Fruit fly (Drosophila melanogaster) whole organism, embryonic: ENCODE measurements around the gene Ir68b.

Source experiments
- Antp ChIP-seq: fragments of 200-800 bp; sonication (Bioruptor generic); optimal IDR thresholded peaks from 3 replicates; lab custom pipeline; 2016; ENCODE audit warnings: missing biosample characterization, missing genetic modification characterization
- Atf6 ChIP-seq: fragments of 200-800 bp; sonication (Bioruptor generic); IDR thresholded peaks from 2 replicates; pipeline ENCODE4 v1.3.6; 2022; ENCODE audit warnings: missing biosample characterization, missing genetic modification characterization
- Awh ChIP-seq: fragments of 200-800 bp; sonication (Bioruptor generic); IDR thresholded peaks from 2 replicates; pipeline ENCODE4, ENCODE4 v1.3.6; 2022; ENCODE audit warnings: missing biosample characterization, missing genetic modification characterization
- B-H1 ChIP-seq: fragments of 200-800 bp; sonication (Bioruptor generic); IDR thresholded peaks from 3 replicates; pipeline ENCODE4 v1.3.6; 2022; ENCODE audit warnings: missing biosample characterization, missing genetic modification characterization
- CG10979 ChIP-seq: fragments of 200-800 bp; sonication (Bioruptor generic); optimal IDR thresholded peaks from 2 replicates; lab custom pipeline; 2018; ENCODE audit warnings: missing biosample characterization, mild to moderate bottlenecking, missing genetic modification characterization, moderate library complexity
- CG12104 ChIP-seq: fragments of 200-800 bp; sonication (Bioruptor generic); optimal IDR thresholded peaks from 3 replicates; lab custom pipeline; 2016; ENCODE audit warnings: missing biosample characterization, missing genetic modification characterization
- CG12769 ChIP-seq: fragments of 200-800 bp; sonication (Bioruptor generic); optimal IDR thresholded peaks from 2 replicates; lab custom pipeline; 2019; ENCODE audit warnings: missing biosample characterization, mild to moderate bottlenecking, missing genetic modification characterization, moderate library complexity
- CG12942 ChIP-seq: fragments of 200-800 bp; sonication (Bioruptor generic); optimal IDR thresholded peaks from 3 replicates; lab custom pipeline; 2016; ENCODE audit warnings: missing biosample characterization, missing genetic modification characterization
- CG15011 ChIP-seq: fragments of 200-800 bp; sonication (Bioruptor generic); optimal IDR thresholded peaks from 3 replicates; lab custom pipeline; 2018; ENCODE audit warnings: missing biosample characterization, mild to moderate bottlenecking, missing genetic modification characterization
- CG16779 ChIP-seq: fragments of 200-800 bp; sonication (Bioruptor generic); IDR thresholded peaks from 2 replicates; pipeline ENCODE4 v1.3.6; 2022; ENCODE audit warnings: missing biosample characterization, missing genetic modification characterization
- CG17568 ChIP-seq: fragments of 200-800 bp; sonication (Bioruptor generic); optimal IDR thresholded peaks from 2 replicates; lab custom pipeline; 2018; ENCODE audit warnings: missing biosample characterization, mild to moderate bottlenecking, missing genetic modification characterization, moderate library complexity
- CG18011 ChIP-seq: fragments of 200-800 bp; sonication (Bioruptor generic); optimal IDR thresholded peaks from 2 replicates; lab custom pipeline; 2017; ENCODE audit warnings: missing biosample characterization, missing genetic modification characterization, mild to moderate bottlenecking, moderate library complexity, missing genotype
- CG1832 ChIP-seq: fragments of 200-800 bp; sonication (Bioruptor generic); optimal IDR thresholded peaks from 2 replicates; lab custom pipeline; 2017; ENCODE audit warnings: missing biosample characterization, mild to moderate bottlenecking, missing genetic modification characterization, inconsistent platforms
- CG2120 ChIP-seq: fragments of 200-800 bp; sonication (Bioruptor generic); optimal IDR thresholded peaks from 3 replicates; lab custom pipeline; 2016; ENCODE audit warnings: missing biosample characterization, missing genetic modification characterization
- CG2199 ChIP-seq: fragments of 200-800 bp; sonication (Bioruptor generic); IDR thresholded peaks from 3 replicates; pipeline ENCODE4 v1.3.6; 2022; ENCODE audit warnings: missing biosample characterization, missing genetic modification characterization
- CG2875 ChIP-seq: fragments of 200-800 bp; sonication (Bioruptor generic); optimal IDR thresholded peaks from 2 replicates; lab custom pipeline; 2017; ENCODE audit warnings: missing biosample characterization, mild to moderate bottlenecking, missing genetic modification characterization, missing genetic modification reagents
- CG6254 ChIP-seq: fragments of 200-800 bp; sonication (Bioruptor generic); optimal IDR thresholded peaks from 3 replicates; lab custom pipeline; 2017; ENCODE audit warnings: mild to moderate bottlenecking, missing biosample characterization, missing genetic modification reagents, missing genetic modification characterization
- CG6272 ChIP-seq: fragments of 200-800 bp; sonication (Bioruptor generic); IDR thresholded peaks from 2 replicates; pipeline ENCODE4 v1.3.6; 2022; ENCODE audit warnings: missing biosample characterization, missing genetic modification characterization
- CG6683 ChIP-seq: fragments of 200-800 bp; sonication (Bioruptor generic); optimal IDR thresholded peaks from 2 replicates; lab custom pipeline; 2017; ENCODE audit warnings: missing biosample characterization, mild to moderate bottlenecking, missing genetic modification characterization, missing genetic modification reagents
- CG8765 ChIP-seq: fragments of 200-800 bp; sonication (Bioruptor generic); IDR thresholded peaks from 2 replicates; pipeline ENCODE4 v1.3.6; 2022; ENCODE audit warnings: missing biosample characterization, missing genetic modification characterization
- CG9437 ChIP-seq: fragments of 200-800 bp; sonication (Bioruptor generic); optimal IDR thresholded peaks from 2 replicates; lab custom pipeline; 2018; ENCODE audit warnings: missing biosample characterization, mild to moderate bottlenecking, missing genetic modification characterization
- CG9876 ChIP-seq: fragments of 200-800 bp; sonication (Bioruptor generic); optimal IDR thresholded peaks from 2 replicates; lab custom pipeline; 2016; ENCODE audit warnings: missing biosample characterization, missing genetic modification characterization
- Deaf1 ChIP-seq: fragments of 200-800 bp; optimal IDR thresholded peaks from 3 replicates; lab custom pipeline; 2019; ENCODE audit warnings: missing biosample characterization, mild to moderate bottlenecking, missing genetic modification characterization, moderate library complexity
- Dref ChIP-seq: fragments of 200-800 bp; sonication (Bioruptor generic); IDR thresholded peaks from 2 replicates; pipeline ENCODE4 v1.3.6; 2022; ENCODE audit warnings: missing biosample characterization, missing genetic modification characterization
- Ets65A ChIP-seq: fragments of 200-800 bp; sonication (Bioruptor generic); peaks from one replicate; lab custom pipeline; 2016; ENCODE audit warnings: missing biosample characterization, missing genetic modification characterization
- GATAe ChIP-seq: fragments of 200-800 bp; sonication (Bioruptor generic); conservative IDR thresholded peaks from 2 replicates; pipeline ENCODE4 v1.3.6; 2022; ENCODE audit warnings: missing biosample characterization, missing genetic modification characterization
- Lhr ChIP-seq: fragments of 200-800 bp; sonication (Bioruptor generic); optimal IDR thresholded peaks from 3 replicates; lab custom pipeline; 2017; ENCODE audit warnings: mild to moderate bottlenecking, missing biosample characterization, missing genetic modification reagents, missing genetic modification characterization
- Meics ChIP-seq: fragments of 200-800 bp; sonication (Bioruptor generic); optimal IDR thresholded peaks from 2 replicates; lab custom pipeline; 2017; ENCODE audit warnings: missing biosample characterization, mild to moderate bottlenecking, missing genetic modification characterization
- Sox100B ChIP-seq: fragments of 200-800 bp; sonication (Bioruptor generic); optimal IDR thresholded peaks from 3 replicates; lab custom pipeline; 2018; ENCODE audit warnings: missing biosample characterization, mild to moderate bottlenecking, missing genetic modification characterization
- Sox102F ChIP-seq: fragments of 200-800 bp; sonication (Bioruptor generic); optimal IDR thresholded peaks from 2 replicates; lab custom pipeline; 2018; ENCODE audit warnings: missing biosample characterization, mild to moderate bottlenecking, missing genetic modification characterization, moderate library complexity
- Sry-δ ChIP-seq: fragments of 200-800 bp; sonication (Bioruptor generic); optimal IDR thresholded peaks from 2 replicates; lab custom pipeline; 2016; ENCODE audit warnings: missing biosample characterization, missing genetic modification characterization
- Tbp ChIP-seq: fragments of >200 bp; optimal IDR thresholded peaks from 2 replicates; lab custom pipeline; 2018; ENCODE audit warnings: missing biosample characterization, missing genetic modification characterization
- amos ChIP-seq: fragments of 200-800 bp; sonication (Bioruptor generic); IDR thresholded peaks from 2 replicates; pipeline ENCODE4 v1.3.6; 2022; ENCODE audit warnings: missing biosample characterization, missing genetic modification characterization; ENCODE audit not compliant: partially characterized antibody
- ci ChIP-seq: fragments of 200-800 bp; sonication (Bioruptor generic); IDR thresholded peaks from 3 replicates; pipeline ENCODE4 v1.3.6; 2022; ENCODE audit warnings: missing biosample characterization, missing genetic modification characterization
- crp ChIP-seq, 2 experiments: fragments of 200-800 bp; sonication (Bioruptor generic); optimal IDR thresholded peaks; 2 replicates in 1 of 2; 3 replicates in 1 of 2; lab custom pipeline; 2017; ENCODE audit warnings: missing biosample characterization in 2 of 2, missing genetic modification characterization in 2 of 2, mild to moderate bottlenecking in 1 of 2, moderate library complexity in 1 of 2
- dysf ChIP-seq: fragments of 200-800 bp; sonication (Bioruptor generic); IDR thresholded peaks from 3 replicates; pipeline ENCODE4 v1.3.6; 2022; ENCODE audit warnings: missing biosample characterization, missing genetic modification characterization
- en ChIP-seq: fragments of 200-800 bp; sonication (Bioruptor generic); optimal IDR thresholded peaks from 2 replicates; lab custom pipeline; 2016; ENCODE audit warnings: missing biosample characterization, missing genetic modification characterization
- ftz-f1 ChIP-seq: fragments of 200-800 bp; sonication (Bioruptor generic); optimal IDR thresholded peaks from 2 replicates; lab custom pipeline; 2016; ENCODE audit warnings: missing biosample characterization, missing genetic modification characterization
- gem ChIP-seq: fragments of 200-800 bp; sonication (Bioruptor generic); optimal IDR thresholded peaks from 2 replicates; lab custom pipeline; 2019; ENCODE audit warnings: missing biosample characterization, mild to moderate bottlenecking, missing genetic modification characterization, moderate library complexity
- grau ChIP-seq: fragments of 200-800 bp; optimal IDR thresholded peaks from 3 replicates; lab custom pipeline; 2019; ENCODE audit warnings: missing biosample characterization, mild to moderate bottlenecking, missing genetic modification characterization, moderate library complexity
- gro ChIP-seq: fragments of 200-800 bp; sonication (Bioruptor generic); optimal IDR thresholded peaks from 2 replicates; lab custom pipeline; 2016; ENCODE audit warnings: missing biosample characterization, missing genetic modification characterization
- gsb ChIP-seq: fragments of 200-800 bp; sonication (Bioruptor generic); IDR thresholded peaks from 2 replicates; pipeline ENCODE4 v1.3.6; 2022; ENCODE audit warnings: missing biosample characterization, missing genetic modification characterization
- insv ChIP-seq, 2 experiments: fragments of 200-800 bp; sonication (Bioruptor generic); optimal IDR thresholded peaks; 3 replicates each; lab custom pipeline; 2016 to 2018; ENCODE audit warnings: missing biosample characterization in 2 of 2, missing genetic modification characterization in 2 of 2
- kah ChIP-seq: fragments of 200-800 bp; sonication (Bioruptor generic); optimal IDR thresholded peaks from 2 replicates; lab custom pipeline; 2018; ENCODE audit warnings: missing biosample characterization, mild to moderate bottlenecking, missing genetic modification characterization
- lola ChIP-seq, 3 experiments: fragments of >200 bp in 2 of 3; fragments of 200-800 bp in 1 of 3; sonication (Bioruptor generic) in 1 of 3; optimal IDR thresholded peaks; 2 replicates each; lab custom pipeline; 2017 to 2019; ENCODE audit warnings: missing biosample characterization in 3 of 3, missing genetic modification characterization in 3 of 3, mild to moderate bottlenecking in 1 of 3, moderate library complexity in 1 of 3
- pfk ChIP-seq: fragments of 200-800 bp; sonication (Bioruptor generic); optimal IDR thresholded peaks from 2 replicates; lab custom pipeline; 2018; ENCODE audit warnings: missing biosample characterization, mild to moderate bottlenecking, missing genetic modification characterization, moderate library complexity
- psq ChIP-seq: fragments of 200-800 bp; sonication (Bioruptor generic); optimal IDR thresholded peaks from 2 replicates; lab custom pipeline; 2017; ENCODE audit warnings: missing biosample characterization, missing genetic modification characterization
- sens-2 ChIP-seq: fragments of 200-800 bp; sonication (Bioruptor generic); IDR thresholded peaks from 2 replicates; pipeline ENCODE4 v1.3.6; 2022; ENCODE audit warnings: missing biosample characterization, missing genetic modification characterization
- vnd ChIP-seq: fragments of 200-800 bp; sonication (Bioruptor generic); IDR thresholded peaks from 3 replicates; pipeline ENCODE4 v1.3.6; 2022; ENCODE audit warnings: missing biosample characterization, missing genetic modification characterization; ENCODE audit not compliant: partially characterized antibody
- wor ChIP-seq: fragments of 200-800 bp; sonication (Bioruptor generic); IDR thresholded peaks from 2 replicates; pipeline ENCODE4 v1.3.6; 2022; ENCODE audit warnings: missing biosample characterization, missing genetic modification characterization

Gene Ir68b

dm6 chr3L:12124975-12125374 is 2.2 kb downstream of the Ir68b start, which contains the start of gene yps (continued):
- TF ChIP-seq pfk (GFP tag; lab: Kevin White, UChicago) (peak; percentile 88), CG12104 (peak; percentile 96), CG6272 (peak; percentile 58; the same call in 1 of the 2 replicates), Antp (GFP tag; lab: Kevin White, UChicago) (peak; percentile 86), lola (GFP tag; optimal IDR thresholded peaks at IDR 0.05; lab: Kevin White, UChicago) (peak in 1 of 3 experiments; percentile 61), Dref (GFP tag; lab: Robert Waterston, UW) (peak; percentile 94), Meics (peak; percentile 98), ci (GFP tag; lab: Robert Waterston, UW) (peak; percentile 99), Ets65A (GFP tag; lab: Kevin White, UChicago) (peak; percentile 99), gem (tag; lab: Kevin White, UChicago) (peak; percentile 76), CG15011 (GFP tag; lab: Kevin White, UChicago) (peak; percentile 94), Sry-δ (GFP tag; lab: Kevin White, UChicago) (peak; percentile 89), CG2199 (GFP tag; lab: Robert Waterston, UW) (peak; percentile 59; the same call in 2 of the 3 replicates), CG2120 (GFP tag; lab: Kevin White, UChicago) (peak; percentile 74), CG6254 (peak; percentile 90), CG10979 (peak; percentile 80), CG12942 (GFP tag; lab: Kevin White, UChicago) (peak; percentile 84), CG17568 (GFP tag; lab: Kevin White, UChicago) (peak; percentile 96), B-H1 (GFP tag; lab: Robert Waterston, UW) (peak; percentile 74; the same call in 2 of the 3 replicates), GATAe (GFP tag; lab: Robert Waterston, UW) (peak; percentile 49), Tbp (GFP tag; lab: Kevin White, UChicago) (no peak), Sox102F (GFP tag; lab: Kevin White, UChicago) (peak; percentile 72), Sox100B (GFP tag; lab: Kevin White, UChicago) (peak; percentile 92), CG16779 (GFP tag; lab: Robert Waterston, UW) (peak; percentile 85), Awh (GFP tag; lab: Robert Waterston, UW) (peak; percentile 92), psq (peak; percentile 61), CG6683 (GFP tag; lab: Kevin White, UChicago) (peak; percentile 91), en (peak; percentile 95), sens-2 (GFP tag; lab: Robert Waterston, UW) (peak; percentile 94), ftz-f1 (GFP tag; lab: Kevin White, UChicago) (peak; percentile 80), wor (peak; percentile 56), CG1832 (GFP tag; lab: Kevin White, UChicago) (no peak), gro (GFP tag; lab: Kevin White, UChicago) (peak; percentile 96), crp (GFP tag; optimal IDR thresholded peaks at IDR 0.05; lab: Kevin White, UChicago) (peak in 1 of 2 experiments; percentile 66), dysf (GFP tag; lab: Robert Waterston, UW) (peak; percentile 83), Atf6 (GFP tag; lab: Robert Waterston, UW) (peak; percentile 90), insv (GFP tag; optimal IDR thresholded peaks at IDR 0.05; lab: Kevin White, UChicago) (peak in 1 of 2 experiments; percentile 85), CG2875 (GFP tag; lab: Kevin White, UChicago) (peak; percentile 95), CG9437 (GFP tag; lab: Kevin White, UChicago) (peak; percentile 78), grau (tag; lab: Kevin White, UChicago) (peak; percentile 87), CG12769 (tag; lab: Kevin White, UChicago) (peak; percentile 93), Lhr (GFP tag; lab: Kevin White, UChicago) (peak; percentile 89), CG8765 (GFP tag; lab: Robert Waterston, UW) (peak; percentile 68), CG18011 (peak; percentile 89), amos (peak; percentile 89), Deaf1 (tag; lab: Kevin White, UChicago) (peak; percentile 69), kah (GFP tag; lab: Kevin White, UChicago) (peak; percentile 94), CG9876 (GFP tag; lab: Kevin White, UChicago) (peak; percentile 92), gsb (GFP tag; lab: Robert Waterston, UW) (peak; percentile 74), vnd (peak; percentile 49; the same call in 1 of the 3 replicates)
